Worm (Caenorhabditis elegans) whole organism, early embryonic: Measurements from ENCODE around the gene T14B4.19.

Source experiments
- B0310.2 ChIP-seq: sonication (generic microtip); optimal IDR thresholded peaks from 2 replicates; lab custom pipeline; 2016; ENCODE audit warnings: mild to moderate bottlenecking, missing genetic modification characterization, missing compliant biosample characterization
- F13C5.2 ChIP-seq: sonication (generic microtip); optimal IDR thresholded peaks from 2 replicates; lab custom pipeline; 2017; ENCODE audit warnings: mild to moderate bottlenecking, missing genetic modification characterization, inconsistent platforms, missing compliant biosample characterization
- aly-1 ChIP-seq: sonication (generic microtip); optimal IDR thresholded peaks from 2 replicates; lab custom pipeline; 2016; ENCODE audit warnings: missing genetic modification characterization, missing compliant biosample characterization
- ama-1 ChIP-seq: fragments of 150-350 bp; optimal IDR thresholded peaks from 2 replicates; lab custom pipeline; 2014
- ceh-13 ChIP-seq: fragments of 200-800 bp; sonication (Bioruptor generic); optimal IDR thresholded peaks from 2 replicates; lab custom pipeline; 2018; ENCODE audit warnings: mild to moderate bottlenecking, missing genetic modification characterization, missing compliant biosample characterization
- ceh-36 ChIP-seq: sonication (generic microtip); optimal IDR thresholded peaks from 2 replicates; lab custom pipeline; 2016; ENCODE audit warnings: missing genetic modification characterization, inconsistent platforms, missing compliant biosample characterization
- ets-7 ChIP-seq: sonication (generic microtip); optimal IDR thresholded peaks from 2 replicates; lab custom pipeline; 2016; ENCODE audit warnings: missing genotype, missing genetic modification characterization, missing compliant biosample characterization
- flt-1 ChIP-seq: fragments of 200-800 bp; sonication (Bioruptor generic); IDR thresholded peaks from 2 replicates; pipeline ENCODE4 v1.3.6; 2022; ENCODE audit warnings: missing genetic modification characterization, missing compliant biosample characterization
- hmbx-1 ChIP-seq: sonication (generic microtip); optimal IDR thresholded peaks from 2 replicates; lab custom pipeline; 2016; ENCODE audit warnings: mild to moderate bottlenecking, missing genetic modification characterization, missing compliant biosample characterization
- hmg-4 ChIP-seq: fragments of 200-800 bp; sonication (Bioruptor generic); optimal IDR thresholded peaks from 2 replicates; lab custom pipeline; 2018; ENCODE audit warnings: mild to moderate bottlenecking, missing genetic modification characterization, missing compliant biosample characterization
- hnd-1 ChIP-seq: sonication (generic microtip); optimal IDR thresholded peaks from 2 replicates; lab custom pipeline; 2016; ENCODE audit warnings: missing genetic modification characterization, missing compliant biosample characterization
- pes-1 ChIP-seq: fragments of 200-800 bp; sonication (Bioruptor generic); IDR thresholded peaks from 2 replicates; pipeline ENCODE4 v1.3.6; 2022; ENCODE audit warnings: missing genetic modification reagents, missing genetic modification characterization, missing compliant biosample characterization
- scrt-1 ChIP-seq: fragments of 200-800 bp; sonication (Bioruptor generic); IDR thresholded peaks from 2 replicates; pipeline ENCODE4 v1.3.6; 2022; ENCODE audit warnings: missing genetic modification characterization, missing compliant biosample characterization
- sea-1 ChIP-seq: fragments of 200-800 bp; sonication (Bioruptor generic); conservative IDR thresholded peaks from 2 replicates; pipeline ENCODE4 v1.3.6; 2022; ENCODE audit warnings: missing genetic modification characterization, missing compliant biosample characterization
- tbx-11 ChIP-seq: fragments of 200-800 bp; sonication (Bioruptor generic); IDR thresholded peaks from 2 replicates; pipeline ENCODE4 v1.3.6; 2022; ENCODE audit warnings: missing genetic modification characterization, missing compliant biosample characterization
- tbx-37 ChIP-seq: fragments of 200-800 bp; sonication (Bioruptor generic); conservative IDR thresholded peaks from 2 replicates; pipeline ENCODE4 v1.3.6; 2022; ENCODE audit warnings: missing genetic modification reagents, missing genetic modification characterization, missing compliant biosample characterization
- tra-4 ChIP-seq: sonication (generic microtip); optimal IDR thresholded peaks from 2 replicates; lab custom pipeline; 2017; ENCODE audit warnings: missing genetic modification characterization, missing compliant biosample characterization

Gene T14B4.19

ce11 chrII:6705593-6706228 is 7.0 kb downstream of the T14B4.19 start, which contains the start of gene rpy-1:
rpy-1 (minus strand) TSS chrII:6705643.
- TF ChIP-seq B0310.2 (tag; lab: Kevin White, UChicago) (no peak), sea-1 (no peak), flt-1 (GFP tag; lab: Robert Waterston, UW) (no peak), hnd-1 (tag; lab: Kevin White, UChicago) (no peak), aly-1 (tag; lab: Kevin White, UChicago) (no peak), tra-4 (tag; lab: Kevin White, UChicago) (no peak)

ce11 chrII:6701497-6701896 is 11.2 kb downstream of the T14B4.19 start, which contains the start of gene C18H9.6:
C18H9.6 (minus strand) TSS chrII:6701625.
- TF ChIP-seq aly-1 (tag; lab: Kevin White, UChicago) (no peak), pes-1 (GFP tag; lab: Robert Waterston, UW) (no peak), tra-4 (tag; lab: Kevin White, UChicago) (no peak), tbx-37 (GFP tag; lab: Robert Waterston, UW) (no peak), ets-7 (tag; lab: Kevin White, UChicago) (no peak), B0310.2 (tag; lab: Kevin White, UChicago) (no peak), hmbx-1 (no peak)

ce11 chrII:6698784-6699183 is 13.9 kb downstream of the T14B4.19 start, which contains the start of gene C18H9.1:
C18H9.1 (plus strand) TSS chrII:6699084.
- TF ChIP-seq sea-1, result no peak
- TF ChIP-seq F13C5.2 (tag; lab: Kevin White, UChicago), result no peak
- TF ChIP-seq B0310.2 (tag; lab: Kevin White, UChicago), result no peak
- TF ChIP-seq hmbx-1, result no peak
- no peak for TF ChIP-seq scrt-1 (GFP tag; lab: Robert Waterston, UW)

- TF ChIP-seq B0310.2 (tag; lab: Kevin White, UChicago) (no peak), hnd-1 (tag; lab: Kevin White, UChicago) (no peak), tbx-37 (GFP tag; lab: Robert Waterston, UW) (no peak), flt-1 (GFP tag; lab: Robert Waterston, UW) (no peak), aly-1 (tag; lab: Kevin White, UChicago) (no peak), ceh-13 (GFP tag; lab: Kevin White, UChicago) (no peak), ama-1 (lab: Kevin White, UChicago) (no peak), tra-4 (tag; lab: Kevin White, UChicago) (no peak), ets-7 (tag; lab: Kevin White, UChicago) (no peak), F13C5.2 (tag; lab: Kevin White, UChicago) (no peak), scrt-1 (GFP tag; lab: Robert Waterston, UW) (no peak), pes-1 (GFP tag; lab: Robert Waterston, UW) (no peak), hmbx-1 (no peak), hmg-4 (GFP tag; lab: Kevin White, UChicago) (no peak), sea-1 (no peak), tbx-11 (no peak), ceh-36 (tag; lab: Kevin White, UChicago) (no peak)
Measured at ce11 chrII:6695388-6695787, 17.3 kb downstream of the T14B4.19 start, which contains the start of gene C18H9.5. C18H9.5 (minus strand) TSS chrII:6695566.

- TF ChIP-seq flt-1 (GFP tag; lab: Robert Waterston, UW), result no peak
Measured at ce11 chrII:6689088-6689487, 23.6 kb downstream of the T14B4.19 start.

- TF ChIP-seq hnd-1 (tag; lab: Kevin White, UChicago) (no peak), pes-1 (GFP tag; lab: Robert Waterston, UW) (no peak), B0310.2 (tag; lab: Kevin White, UChicago) (no peak), scrt-1 (GFP tag; lab: Robert Waterston, UW) (no peak)
Measured at ce11 chrII:6685964-6686363, 26.8 kb downstream of the T14B4.19 start.

- TF ChIP-seq tra-4 (tag; lab: Kevin White, UChicago) (no peak), tbx-37 (GFP tag; lab: Robert Waterston, UW) (no peak), F13C5.2 (tag; lab: Kevin White, UChicago) (no peak), scrt-1 (GFP tag; lab: Robert Waterston, UW) (no peak), hnd-1 (tag; lab: Kevin White, UChicago) (no peak), ama-1 (lab: Kevin White, UChicago) (no peak), ets-7 (tag; lab: Kevin White, UChicago) (no peak), hmbx-1 (no peak)
Measured at ce11 chrII:6683663-6684285, 29.0 kb downstream of the T14B4.19 start, which contains the start of gene gyf-1. gyf-1 (plus strand) TSS chrII:6684235.

- TF ChIP-seq flt-1 (GFP tag; lab: Robert Waterston, UW) (no peak), tra-4 (tag; lab: Kevin White, UChicago) (no peak), pes-1 (GFP tag; lab: Robert Waterston, UW) (no peak), sea-1 (no peak), scrt-1 (GFP tag; lab: Robert Waterston, UW) (no peak), ets-7 (tag; lab: Kevin White, UChicago) (no peak), aly-1 (tag; lab: Kevin White, UChicago) (no peak), ama-1 (lab: Kevin White, UChicago) (no peak), hnd-1 (tag; lab: Kevin White, UChicago) (no peak), hmbx-1 (no peak), ceh-36 (tag; lab: Kevin White, UChicago) (no peak)
Measured at ce11 chrII:6682918-6683317, 29.8 kb downstream of the T14B4.19 start.
